Worm (Caenorhabditis elegans) whole organism, L3 larva: Measurements from ENCODE around the gene T18D3.9.
A peak's percentile ranks its signal among the peaks of the same experiment; 100 is the strongest.

ENCODE experiments used
- R02D3.7 ChIP-seq: fragments of 150-350 bp; optimal IDR thresholded peaks from 2 replicates; lab custom pipeline; 2014; ENCODE audit warnings: missing biosample characterization, missing genetic modification characterization
- ceh-28 ChIP-seq: fragments of 150-350 bp; optimal IDR thresholded peaks from 2 replicates; lab custom pipeline; 2014; ENCODE audit warnings: missing biosample characterization, missing genetic modification reagents, missing genetic modification characterization
- ceh-82 ChIP-seq: fragments of 150-350 bp; optimal IDR thresholded peaks from 2 replicates; lab custom pipeline; 2014; ENCODE audit warnings: missing biosample characterization, missing genetic modification characterization
- ceh-9 ChIP-seq: sonication (generic microtip); optimal IDR thresholded peaks from 2 replicates; lab custom pipeline; 2018; ENCODE audit warnings: missing biosample characterization, missing genetic modification characterization
- daf-12 ChIP-seq: fragments of 150-350 bp; optimal IDR thresholded peaks from 2 replicates; lab custom pipeline; 2014; ENCODE audit warnings: missing biosample characterization, missing genetic modification reagents, missing genetic modification characterization
- egl-27 ChIP-seq: sonication (generic microtip); optimal IDR thresholded peaks from 4 replicates; lab custom pipeline; 2017; ENCODE audit warnings: missing biosample characterization, missing genetic modification reagents, missing genetic modification characterization
- egl-5 ChIP-seq: fragments of 150-350 bp; optimal IDR thresholded peaks from 2 replicates; lab custom pipeline; 2017; ENCODE audit warnings: missing biosample characterization, missing genetic modification reagents, missing genetic modification characterization, inconsistent platforms
- elt-1 ChIP-seq: fragments of 150-350 bp; optimal IDR thresholded peaks from 2 replicates; lab custom pipeline; 2014; ENCODE audit warnings: missing biosample characterization, missing genetic modification characterization
- elt-2 ChIP-seq: sonication (generic microtip); optimal IDR thresholded peaks from 2 replicates; lab custom pipeline; 2016; ENCODE audit warnings: missing genetic modification reagents, mild to moderate bottlenecking, missing genetic modification characterization, missing compliant biosample characterization
- fkh-10 ChIP-seq: sonication (generic microtip); optimal IDR thresholded peaks from 2 replicates; lab custom pipeline; 2017; ENCODE audit warnings: missing biosample characterization, missing genetic modification reagents, missing genetic modification characterization
- fkh-2 ChIP-seq: fragments of 150-350 bp; optimal IDR thresholded peaks from 2 replicates; lab custom pipeline; 2014; ENCODE audit warnings: missing biosample characterization, missing genetic modification reagents, missing genetic modification characterization
- fos-1 ChIP-seq: fragments of 150-350 bp; optimal IDR thresholded peaks from 2 replicates; lab custom pipeline; 2014; ENCODE audit warnings: missing biosample characterization, missing genetic modification characterization
- hmg-11 ChIP-seq: sonication (generic microtip); optimal IDR thresholded peaks from 2 replicates; lab custom pipeline; 2016; ENCODE audit warnings: missing genetic modification characterization, missing compliant biosample characterization
- jun-1 ChIP-seq: fragments of 150-350 bp; optimal IDR thresholded peaks from 2 replicates; lab custom pipeline; 2014; ENCODE audit warnings: missing biosample characterization, missing genetic modification reagents, missing genetic modification characterization
- lin-15B ChIP-seq: fragments of 150-350 bp; optimal IDR thresholded peaks from 2 replicates; lab custom pipeline; 2014; ENCODE audit warnings: missing biosample characterization, missing genetic modification characterization
- lin-39 ChIP-seq: fragments of 150-350 bp; optimal IDR thresholded peaks from 2 replicates; lab custom pipeline; 2018; ENCODE audit warnings: missing biosample characterization, missing genetic modification reagents, missing genetic modification characterization
- lsy-12 ChIP-seq: sonication (generic microtip); optimal IDR thresholded peaks from 2 replicates; lab custom pipeline; 2016; ENCODE audit warnings: mild to moderate bottlenecking, missing genetic modification characterization, missing compliant biosample characterization
- mdl-1 ChIP-seq: fragments of 150-350 bp; optimal IDR thresholded peaks from 2 replicates; lab custom pipeline; 2014; ENCODE audit warnings: missing biosample characterization, missing genetic modification characterization
- mml-1 ChIP-seq: fragments of 150-350 bp; sonication (generic microtip); optimal IDR thresholded peaks from 3 replicates; lab custom pipeline; 2014; ENCODE audit warnings: missing biosample characterization, missing genetic modification characterization
- nhr-11 ChIP-seq: fragments of 150-350 bp; optimal IDR thresholded peaks from 2 replicates; lab custom pipeline; 2014; ENCODE audit warnings: missing biosample characterization, missing genetic modification characterization
- nhr-237 ChIP-seq: fragments of 150-350 bp; optimal IDR thresholded peaks from 2 replicates; lab custom pipeline; 2014; ENCODE audit warnings: missing biosample characterization, missing genetic modification characterization
- nhr-28 ChIP-seq: fragments of 150-350 bp; optimal IDR thresholded peaks from 2 replicates; lab custom pipeline; 2014; ENCODE audit warnings: missing biosample characterization, missing genetic modification characterization
- nhr-43 ChIP-seq: sonication (generic microtip); optimal IDR thresholded peaks from 2 replicates; lab custom pipeline; 2016; ENCODE audit warnings: mild to moderate bottlenecking, missing genetic modification characterization, missing compliant biosample characterization; ENCODE audit not compliant: poor library complexity, severe bottlenecking
- nhr-76 ChIP-seq: fragments of 150-350 bp; sonication (generic microtip); optimal IDR thresholded peaks from 5 replicates; lab custom pipeline; 2014; ENCODE audit warnings: missing biosample characterization, missing genetic modification characterization
- nhr-77 ChIP-seq: fragments of 150-350 bp; optimal IDR thresholded peaks from 2 replicates; lab custom pipeline; 2014; ENCODE audit warnings: missing biosample characterization, missing genetic modification characterization
- pha-4 ChIP-seq: fragments of 150-350 bp; optimal IDR thresholded peaks from 2 replicates; lab custom pipeline; 2014; ENCODE audit warnings: missing biosample characterization, missing genetic modification reagents, missing genetic modification characterization
- pqm-1 ChIP-seq: fragments of 150-350 bp; optimal IDR thresholded peaks from 2 replicates; lab custom pipeline; 2017; ENCODE audit warnings: missing biosample characterization, missing genetic modification characterization, inconsistent platforms
- sea-2 ChIP-seq: fragments of 150-350 bp; sonication (generic microtip); optimal IDR thresholded peaks from 4 replicates; lab custom pipeline; 2014; ENCODE audit warnings: missing biosample characterization, missing genetic modification reagents, missing genetic modification characterization
- snpc-4 ChIP-seq: fragments of 150-350 bp; optimal IDR thresholded peaks from 2 replicates; lab custom pipeline; 2014; ENCODE audit warnings: missing biosample characterization, missing genetic modification characterization
- tbx-2 ChIP-seq: sonication (generic microtip); optimal IDR thresholded peaks from 2 replicates; lab custom pipeline; 2016; ENCODE audit warnings: mild to moderate bottlenecking, missing genetic modification characterization, missing compliant biosample characterization
- unc-39 ChIP-seq: sonication (generic microtip); optimal IDR thresholded peaks from 4 replicates; lab custom pipeline; 2017; ENCODE audit warnings: missing biosample characterization, missing genetic modification characterization
- unc-62 ChIP-seq: fragments of 150-350 bp; sonication (generic microtip); optimal IDR thresholded peaks from 4 replicates; lab custom pipeline; 2014; ENCODE audit warnings: missing biosample characterization, missing genetic modification reagents, missing genetic modification characterization
- ztf-11 ChIP-seq: fragments of 150-350 bp; optimal IDR thresholded peaks from 2 replicates; lab custom pipeline; 2014; ENCODE audit warnings: missing biosample characterization, missing genetic modification characterization

Gene T18D3.9

ce11 chrX:12439998-12440722 lies 14.1 kb downstream of the T18D3.9 start:
- TF ChIP-seq ceh-82 = no peak
- no peak for TF ChIP-seq mml-1
- TF ChIP-seq fos-1 (tag; lab: Kevin White, UChicago) = no peak
- TF ChIP-seq elt-1 = no peak
- TF ChIP-seq hmg-11 (tag; lab: Kevin White, UChicago) = peak; percentile 10
- TF ChIP-seq lin-39 = peak; percentile 26
- no peak for TF ChIP-seq mdl-1 (tag; lab: Kevin White, UChicago)
- TF ChIP-seq lin-15B (tag; lab: Kevin White, UChicago) = no peak
- no peak for TF ChIP-seq pqm-1

DNA sequence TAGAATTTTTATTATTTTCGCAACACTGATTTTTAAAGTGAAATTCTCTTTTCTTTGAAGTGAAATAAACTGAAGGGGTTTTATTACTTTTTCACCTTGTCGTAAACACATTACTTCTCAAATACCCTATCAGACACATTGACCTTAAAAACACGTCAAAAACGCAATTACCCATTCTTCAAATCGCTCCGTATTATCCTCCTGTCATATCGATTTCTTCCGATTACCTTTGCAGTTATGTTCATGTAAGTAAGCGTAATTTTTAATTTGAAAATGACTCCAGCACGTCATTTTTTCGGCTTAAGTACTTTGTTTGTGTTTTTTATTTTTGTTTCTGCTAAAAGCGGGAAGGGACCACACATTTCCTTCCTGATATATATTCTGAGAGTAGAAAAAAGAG lies 16.0 kb downstream of the T18D3.9 start:
- TF ChIP-seq egl-5 (peak; percentile 87), R02D3.7 (no peak)

DNA sequence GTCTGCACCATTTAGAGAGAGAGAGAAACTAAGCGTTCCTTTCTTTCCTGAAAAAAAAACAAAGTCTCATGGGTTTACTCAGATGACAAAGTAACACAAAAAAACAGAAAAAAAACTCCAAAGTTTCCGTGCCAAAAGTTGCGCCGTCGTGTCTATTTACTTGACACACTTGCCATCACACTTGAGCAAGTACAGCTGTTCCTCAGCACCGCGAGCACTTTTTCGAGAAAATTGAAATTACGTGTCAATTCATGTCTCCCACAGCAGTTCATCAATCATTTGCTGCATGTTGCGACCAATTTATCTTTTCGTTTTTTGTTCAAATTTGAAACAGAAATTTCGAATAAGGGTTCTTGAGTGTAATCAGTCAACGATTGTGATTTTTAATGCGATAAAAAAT lies 17.8 kb downstream of the T18D3.9 start:
- TF ChIP-seq nhr-77 (tag; lab: Kevin White, UChicago) (no peak), lin-15B (tag; lab: Kevin White, UChicago) (no peak), egl-5 (no peak), ztf-11 (no peak), fos-1 (tag; lab: Kevin White, UChicago) (no peak), pha-4 (peak; percentile 51), ceh-28 (no peak), lin-39 (peak; percentile 30), fkh-10 (GFP tag; lab: Kevin White, UChicago) (no peak)

DNA sequence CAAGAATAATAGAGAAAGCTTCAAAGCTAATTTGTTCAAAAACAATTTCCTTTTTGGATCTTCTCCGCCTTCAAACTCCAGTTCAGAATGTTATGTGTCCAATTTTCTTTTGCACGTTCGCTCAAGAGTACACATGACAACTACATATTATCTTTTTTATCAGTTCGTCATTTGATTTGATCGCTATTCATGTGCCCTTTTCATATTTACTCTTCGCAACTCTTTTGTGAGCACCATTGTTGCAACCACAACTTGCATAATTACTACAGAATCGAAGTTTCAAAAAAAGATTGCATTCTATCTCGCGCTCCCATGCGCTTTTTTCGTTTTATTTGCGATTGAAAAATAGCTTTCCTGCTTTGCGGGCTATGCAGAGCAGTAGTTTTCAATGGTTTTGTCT lies 19.0 kb downstream of the T18D3.9 start:
- TF ChIP-seq jun-1 (tag; lab: Kevin White, UChicago) (no peak), elt-2 (tag; lab: Kevin White, UChicago) (peak; percentile 41), unc-62 (GFP tag; lab: Kevin White, UChicago) (no peak), hmg-11 (tag; lab: Kevin White, UChicago) (no peak), pqm-1 (peak; percentile 22), nhr-28 (no peak), nhr-237 (tag; lab: Kevin White, UChicago) (no peak), tbx-2 (no peak), lsy-12 (tag; lab: Kevin White, UChicago) (no peak), pha-4 (peak; percentile 56), lin-15B (tag; lab: Kevin White, UChicago) (no peak), nhr-76 (tag; lab: Kevin White, UChicago) (no peak), sea-2 (GFP tag; lab: Kevin White, UChicago) (no peak), daf-12 (no peak), fkh-2 (tag; lab: Kevin White, UChicago) (no peak)

- TF ChIP-seq pha-4 = peak; percentile 86
- no peak for TF ChIP-seq snpc-4 (tag; lab: Kevin White, UChicago)
Observed at ce11 chrX:12434086-12434485, 20.2 kb downstream of the T18D3.9 start, which contains the start of gene tsct-1. TSS of gene tsct-1 (plus strand) at chrX:12434097.

- no peak for TF ChIP-seq pqm-1
- no peak for TF ChIP-seq nhr-28
- no peak for TF ChIP-seq R02D3.7
- TF ChIP-seq nhr-237 (tag; lab: Kevin White, UChicago) = no peak
- no peak for TF ChIP-seq ceh-9 (tag; lab: Kevin White, UChicago)
- TF ChIP-seq unc-39 (tag; lab: Kevin White, UChicago) = no peak
- no peak for TF ChIP-seq nhr-43 (tag; lab: Kevin White, UChicago)
- TF ChIP-seq nhr-11 (tag; lab: Kevin White, UChicago) = no peak
- TF ChIP-seq egl-27 (tag; lab: Kevin White, UChicago) = no peak
- no peak for TF ChIP-seq elt-2 (tag; lab: Kevin White, UChicago)
- no peak for TF ChIP-seq pha-4
- no peak for TF ChIP-seq sea-2 (GFP tag; lab: Kevin White, UChicago)
- no peak for TF ChIP-seq unc-62 (GFP tag; lab: Kevin White, UChicago)
- TF ChIP-seq lsy-12 (tag; lab: Kevin White, UChicago) = no peak
Observed at ce11 chrX:12430309-12430708, 23.9 kb downstream of the T18D3.9 start, which contains the start of gene med-1. TSS of gene med-1 (plus strand) at chrX:12430609.
